Worm (Caenorhabditis elegans) whole organism, late embryonic: ENCODE measurements around the gene C07G1.7.

Experiments used
- C08G9.2 ChIP-seq: sonication (generic microtip); optimal IDR thresholded peaks from 2 replicates; lab custom pipeline; 2016; ENCODE audit warnings: mild to moderate bottlenecking, missing genetic modification characterization, moderate library complexity, missing compliant biosample characterization
- C38D4.7 ChIP-seq: fragments of 200-800 bp; sonication (Bioruptor generic); optimal IDR thresholded peaks from 2 replicates; lab custom pipeline; 2018; ENCODE audit warnings: mild to moderate bottlenecking, missing genetic modification characterization, moderate library complexity, missing compliant biosample characterization
- F13H6.1 ChIP-seq: sonication (generic microtip); optimal IDR thresholded peaks from 2 replicates; lab custom pipeline; 2016; ENCODE audit warnings: missing genetic modification characterization, missing compliant biosample characterization
- ama-1 ChIP-seq: fragments of 150-350 bp; optimal IDR thresholded peaks from 2 replicates; lab custom pipeline; 2014
- ceh-19 ChIP-seq: fragments of 200-800 bp; sonication (Bioruptor generic); optimal IDR thresholded peaks from 2 replicates; lab custom pipeline; 2018; ENCODE audit warnings: mild to moderate bottlenecking, missing genetic modification characterization, missing compliant biosample characterization
- ceh-2 ChIP-seq: sonication (generic microtip); optimal IDR thresholded peaks from 2 replicates; lab custom pipeline; 2016; ENCODE audit warnings: missing genotype, missing genetic modification characterization, missing compliant biosample characterization
- ceh-31 ChIP-seq: sonication (generic microtip); optimal IDR thresholded peaks from 2 replicates; lab custom pipeline; 2016; ENCODE audit warnings: missing genetic modification characterization, missing compliant biosample characterization
- ceh-45 ChIP-seq: fragments of 200-800 bp; sonication (Bioruptor generic); IDR thresholded peaks from 2 replicates; pipeline ENCODE4 v1.3.6; 2022; ENCODE audit warnings: missing genetic modification reagents, missing genetic modification characterization, missing compliant biosample characterization
- dmd-4 ChIP-seq: sonication (generic microtip); optimal IDR thresholded peaks from 2 replicates; lab custom pipeline; 2016; ENCODE audit warnings: borderline replicate concordance, missing genetic modification characterization, missing compliant biosample characterization
- elt-2 ChIP-seq: sonication (generic microtip); optimal IDR thresholded peaks from 2 replicates; lab custom pipeline; 2016; ENCODE audit warnings: missing genetic modification reagents, missing genetic modification characterization, missing compliant biosample characterization
- elt-4 ChIP-seq: sonication (generic microtip); optimal IDR thresholded peaks from 2 replicates; lab custom pipeline; 2016; ENCODE audit warnings: missing genetic modification characterization, missing compliant biosample characterization
- ets-4 ChIP-seq: sonication (generic microtip); optimal IDR thresholded peaks from 2 replicates; lab custom pipeline; 2016; ENCODE audit warnings: missing genetic modification characterization, missing compliant biosample characterization
- eyg-1 ChIP-seq: sonication (generic microtip); optimal IDR thresholded peaks from 2 replicates; lab custom pipeline; 2016; ENCODE audit warnings: missing genotype, missing genetic modification characterization, missing compliant biosample characterization
- fax-1 ChIP-seq: sonication (generic microtip); optimal IDR thresholded peaks from 2 replicates; lab custom pipeline; 2016; ENCODE audit warnings: missing genotype, missing genetic modification characterization, missing compliant biosample characterization
- fkh-10 ChIP-seq: fragments of 150-350 bp; optimal IDR thresholded peaks from 2 replicates; lab custom pipeline; 2014; ENCODE audit warnings: missing biosample characterization, missing genetic modification reagents, missing genetic modification characterization
- fkh-6 ChIP-seq: sonication (generic microtip); optimal IDR thresholded peaks from 2 replicates; lab custom pipeline; 2016; ENCODE audit warnings: missing genetic modification characterization, missing compliant biosample characterization
- hlh-15 ChIP-seq: sonication (generic microtip); optimal IDR thresholded peaks from 2 replicates; lab custom pipeline; 2016; ENCODE audit warnings: missing genetic modification characterization, missing compliant biosample characterization
- hlh-6 ChIP-seq: sonication (generic microtip); optimal IDR thresholded peaks from 2 replicates; lab custom pipeline; 2016; ENCODE audit warnings: missing genotype, missing genetic modification characterization, missing compliant biosample characterization
- hlh-8 ChIP-seq: sonication (generic microtip); optimal IDR thresholded peaks from 2 replicates; lab custom pipeline; 2016; ENCODE audit warnings: missing genotype, missing genetic modification characterization, missing compliant biosample characterization
- lin-11 ChIP-seq: fragments of 200-800 bp; sonication (Bioruptor generic); optimal IDR thresholded peaks from 2 replicates; lab custom pipeline; 2018; ENCODE audit warnings: mild to moderate bottlenecking, missing genetic modification characterization, missing compliant biosample characterization
- madf-2 ChIP-seq: sonication (generic microtip); optimal IDR thresholded peaks from 2 replicates; lab custom pipeline; 2017; ENCODE audit warnings: missing genetic modification characterization, missing compliant biosample characterization
- nfya-1 ChIP-seq: sonication (generic microtip); optimal IDR thresholded peaks from 2 replicates; lab custom pipeline; 2017; ENCODE audit warnings: missing genetic modification characterization, mild to moderate bottlenecking, missing compliant biosample characterization, antibody characterized with exemption, moderate library complexity
- nhr-232 ChIP-seq: sonication (generic microtip); optimal IDR thresholded peaks from 2 replicates; lab custom pipeline; 2016; ENCODE audit warnings: missing genetic modification characterization, missing compliant biosample characterization
- odd-2 ChIP-seq: sonication (generic microtip); optimal IDR thresholded peaks from 2 replicates; lab custom pipeline; 2017; ENCODE audit warnings: antibody characterized with exemption, mild to moderate bottlenecking, missing genetic modification characterization, missing compliant biosample characterization
- pag-3 ChIP-seq: sonication (generic microtip); optimal IDR thresholded peaks from 2 replicates; lab custom pipeline; 2016; ENCODE audit warnings: missing compliant biosample characterization, missing genetic modification characterization, borderline replicate concordance
- pat-9 ChIP-seq: fragments of 200-800 bp; sonication (Bioruptor generic); optimal IDR thresholded peaks from 2 replicates; lab custom pipeline; 2018; ENCODE audit warnings: mild to moderate bottlenecking, missing genetic modification characterization, moderate library complexity, missing compliant biosample characterization
- pax-1 ChIP-seq: fragments of 150-350 bp; optimal IDR thresholded peaks from 2 replicates; lab custom pipeline; 2014; ENCODE audit warnings: missing biosample characterization, missing genetic modification characterization
- pha-2 ChIP-seq: sonication (generic microtip); optimal IDR thresholded peaks from 2 replicates; lab custom pipeline; 2017; ENCODE audit warnings: mild to moderate bottlenecking, missing genetic modification characterization, missing compliant biosample characterization
- pha-4 ChIP-seq: fragments of 150-350 bp; optimal IDR thresholded peaks from 2 replicates; lab custom pipeline; 2018; ENCODE audit warnings: missing biosample characterization, missing genetic modification reagents, missing genetic modification characterization
- pros-1 ChIP-seq: fragments of 150-350 bp; optimal IDR thresholded peaks from 2 replicates; lab custom pipeline; 2014; ENCODE audit warnings: missing biosample characterization, missing genetic modification reagents, missing genetic modification characterization
- ref-2 ChIP-seq: sonication (generic microtip); optimal IDR thresholded peaks from 2 replicates; lab custom pipeline; 2016; ENCODE audit warnings: missing genetic modification characterization, missing compliant biosample characterization
- rnt-1 ChIP-seq: sonication (generic microtip); optimal IDR thresholded peaks from 2 replicates; lab custom pipeline; 2016; ENCODE audit warnings: missing genetic modification characterization, missing compliant biosample characterization
- sdc-2 ChIP-seq: sonication (generic microtip); optimal IDR thresholded peaks from 2 replicates; lab custom pipeline; 2016; ENCODE audit warnings: missing genotype, missing genetic modification characterization, missing compliant biosample characterization
- syd-9 ChIP-seq: sonication (generic microtip); optimal IDR thresholded peaks from 2 replicates; lab custom pipeline; 2016; ENCODE audit warnings: mild to moderate bottlenecking, missing genetic modification characterization, moderate library complexity, missing compliant biosample characterization
- tbx-2 ChIP-seq: sonication (generic microtip); optimal IDR thresholded peaks from 2 replicates; lab custom pipeline; 2016; ENCODE audit warnings: missing genetic modification characterization, missing compliant biosample characterization
- tbx-7 ChIP-seq: sonication (generic microtip); optimal IDR thresholded peaks from 2 replicates; lab custom pipeline; 2016; ENCODE audit warnings: missing genotype, missing genetic modification characterization, missing compliant biosample characterization
- unc-42 ChIP-seq: sonication (generic microtip); optimal IDR thresholded peaks from 2 replicates; lab custom pipeline; 2016; ENCODE audit warnings: missing genotype, missing genetic modification characterization, missing compliant biosample characterization
- unc-55 ChIP-seq: sonication (generic microtip); optimal IDR thresholded peaks from 2 replicates; lab custom pipeline; 2017; ENCODE audit warnings: missing biosample characterization, missing genetic modification reagents, missing genetic modification characterization
- unc-86 ChIP-seq: sonication (generic microtip); optimal IDR thresholded peaks from 2 replicates; lab custom pipeline; 2016; ENCODE audit warnings: missing genetic modification characterization, missing compliant biosample characterization
- zip-5 ChIP-seq: sonication (generic microtip); optimal IDR thresholded peaks from 2 replicates; lab custom pipeline; 2016; ENCODE audit warnings: missing genetic modification characterization, missing compliant biosample characterization

The C07G1.7 gene

ce11 chrIV:8211747-8212146, at the start of gene C07G1.7:
TSS of gene C07G1.7 (minus strand) at chrIV:8211847.
- TF ChIP-seq pros-1 (tag; lab: Kevin White, UChicago) (no peak), dmd-4 (no peak), pha-2 (no peak), syd-9 (tag; lab: Kevin White, UChicago) (no peak), zip-5 (tag; lab: Kevin White, UChicago) (no peak), unc-55 (GFP tag; lab: Kevin White, UChicago) (no peak), sdc-2 (no peak), hlh-15 (tag; lab: Kevin White, UChicago) (no peak), pha-4 (tag; lab: Kevin White, UChicago) (no peak), nfya-1 (no peak), madf-2 (tag; lab: Kevin White, UChicago) (no peak), eyg-1 (tag; lab: Kevin White, UChicago) (no peak), pax-1 (tag; lab: Kevin White, UChicago) (no peak), fax-1 (tag; lab: Kevin White, UChicago) (no peak), ceh-19 (GFP tag; lab: Kevin White, UChicago) (no peak), lin-11 (tag; lab: Kevin White, UChicago) (no peak)

ce11 chrIV:8260848-8261638, 49.4 kb upstream of the C07G1.7 start, which contains the start of gene vit-6:
TSS of gene vit-6 (plus strand) at chrIV:8261157.
- no peak for TF ChIP-seq ceh-31 (tag; lab: Kevin White, UChicago)
- no peak for TF ChIP-seq pha-4 (tag; lab: Kevin White, UChicago)
- TF ChIP-seq C38D4.7 (GFP tag; lab: Kevin White, UChicago), result no peak
- TF ChIP-seq lin-11 (tag; lab: Kevin White, UChicago), result no peak
- TF ChIP-seq ceh-2 (tag; lab: Kevin White, UChicago), result no peak
- TF ChIP-seq unc-86, result no peak
- TF ChIP-seq ama-1 (lab: Kevin White, UChicago), result no peak
- no peak for TF ChIP-seq tbx-2 (tag; lab: Kevin White, UChicago)
- no peak for TF ChIP-seq hlh-8 (tag; lab: Kevin White, UChicago)
- no peak for TF ChIP-seq elt-4 (tag; lab: Kevin White, UChicago)
- TF ChIP-seq fax-1 (tag; lab: Kevin White, UChicago), result no peak
- TF ChIP-seq pat-9 (tag; lab: Kevin White, UChicago), result no peak

- TF ChIP-seq ceh-2 (tag; lab: Kevin White, UChicago) (no peak), elt-2 (tag; lab: Kevin White, UChicago) (no peak), fkh-6 (tag; lab: Kevin White, UChicago) (no peak), nhr-232 (tag; lab: Kevin White, UChicago) (no peak), pros-1 (tag; lab: Kevin White, UChicago) (no peak), rnt-1 (tag; lab: Kevin White, UChicago) (no peak), hlh-15 (tag; lab: Kevin White, UChicago) (no peak), tbx-2 (tag; lab: Kevin White, UChicago) (no peak), fkh-10 (GFP tag; lab: Kevin White, UChicago) (no peak), ceh-45 (GFP tag; lab: Robert Waterston, UW) (no peak), pag-3 (tag; lab: Kevin White, UChicago) (no peak), F13H6.1 (tag; lab: Kevin White, UChicago) (no peak), C38D4.7 (GFP tag; lab: Kevin White, UChicago) (no peak), ref-2 (tag; lab: Kevin White, UChicago) (no peak), sdc-2 (no peak), lin-11 (tag; lab: Kevin White, UChicago) (no peak)
Observed at ce11 chrIV:8259904-8260303, 48.3 kb upstream of the C07G1.7 start, which contains the start of gene K07H8.7. TSS of gene K07H8.7 (minus strand) at chrIV:8260004.

- no peak for TF ChIP-seq odd-2 (tag; lab: Kevin White, UChicago)
- no peak for TF ChIP-seq nhr-232 (tag; lab: Kevin White, UChicago)
- no peak for TF ChIP-seq fkh-6 (tag; lab: Kevin White, UChicago)
- no peak for TF ChIP-seq C08G9.2 (tag; lab: Kevin White, UChicago)
- no peak for TF ChIP-seq pros-1 (tag; lab: Kevin White, UChicago)
- no peak for TF ChIP-seq tbx-7 (tag; lab: Kevin White, UChicago)
- TF ChIP-seq pat-9 (tag; lab: Kevin White, UChicago), result no peak
- no peak for TF ChIP-seq hlh-6 (tag; lab: Kevin White, UChicago)
- TF ChIP-seq unc-42 (tag; lab: Kevin White, UChicago), result no peak
- TF ChIP-seq rnt-1 (tag; lab: Kevin White, UChicago), result no peak
- no peak for TF ChIP-seq pha-2
- no peak for TF ChIP-seq ets-4
Observed at ce11 chrIV:8255221-8255620, 43.6 kb upstream of the C07G1.7 start.
